Worm (Caenorhabditis elegans) whole organism, early embryonic: Measurements from ENCODE around the gene tam-1.

Experiments
- B0310.2 ChIP-seq: sonication (generic microtip); optimal IDR thresholded peaks from 2 replicates; lab custom pipeline; 2016; ENCODE audit warnings: mild to moderate bottlenecking, missing genetic modification characterization, missing compliant biosample characterization
- F13C5.2 ChIP-seq: sonication (generic microtip); optimal IDR thresholded peaks from 2 replicates; lab custom pipeline; 2017; ENCODE audit warnings: mild to moderate bottlenecking, missing genetic modification characterization, inconsistent platforms, missing compliant biosample characterization
- aly-1 ChIP-seq: sonication (generic microtip); optimal IDR thresholded peaks from 2 replicates; lab custom pipeline; 2016; ENCODE audit warnings: missing genetic modification characterization, missing compliant biosample characterization
- ama-1 ChIP-seq: fragments of 150-350 bp; optimal IDR thresholded peaks from 2 replicates; lab custom pipeline; 2014
- ceh-13 ChIP-seq: fragments of 200-800 bp; sonication (Bioruptor generic); optimal IDR thresholded peaks from 2 replicates; lab custom pipeline; 2018; ENCODE audit warnings: mild to moderate bottlenecking, missing genetic modification characterization, missing compliant biosample characterization
- ceh-36 ChIP-seq: sonication (generic microtip); optimal IDR thresholded peaks from 2 replicates; lab custom pipeline; 2016; ENCODE audit warnings: missing genetic modification characterization, inconsistent platforms, missing compliant biosample characterization
- ets-7 ChIP-seq: sonication (generic microtip); optimal IDR thresholded peaks from 2 replicates; lab custom pipeline; 2016; ENCODE audit warnings: missing genotype, missing genetic modification characterization, missing compliant biosample characterization
- flt-1 ChIP-seq: fragments of 200-800 bp; sonication (Bioruptor generic); IDR thresholded peaks from 2 replicates; pipeline ENCODE4 v1.3.6; 2022; ENCODE audit warnings: missing genetic modification characterization, missing compliant biosample characterization
- hmbx-1 ChIP-seq: sonication (generic microtip); optimal IDR thresholded peaks from 2 replicates; lab custom pipeline; 2016; ENCODE audit warnings: mild to moderate bottlenecking, missing genetic modification characterization, missing compliant biosample characterization
- hmg-4 ChIP-seq: fragments of 200-800 bp; sonication (Bioruptor generic); optimal IDR thresholded peaks from 2 replicates; lab custom pipeline; 2018; ENCODE audit warnings: mild to moderate bottlenecking, missing genetic modification characterization, missing compliant biosample characterization
- hnd-1 ChIP-seq: sonication (generic microtip); optimal IDR thresholded peaks from 2 replicates; lab custom pipeline; 2016; ENCODE audit warnings: missing genetic modification characterization, missing compliant biosample characterization
- pes-1 ChIP-seq: fragments of 200-800 bp; sonication (Bioruptor generic); IDR thresholded peaks from 2 replicates; pipeline ENCODE4 v1.3.6; 2022; ENCODE audit warnings: missing genetic modification reagents, missing genetic modification characterization, missing compliant biosample characterization
- scrt-1 ChIP-seq: fragments of 200-800 bp; sonication (Bioruptor generic); IDR thresholded peaks from 2 replicates; pipeline ENCODE4 v1.3.6; 2022; ENCODE audit warnings: missing genetic modification characterization, missing compliant biosample characterization
- sea-1 ChIP-seq: fragments of 200-800 bp; sonication (Bioruptor generic); conservative IDR thresholded peaks from 2 replicates; pipeline ENCODE4 v1.3.6; 2022; ENCODE audit warnings: missing genetic modification characterization, missing compliant biosample characterization
- tbx-11 ChIP-seq: fragments of 200-800 bp; sonication (Bioruptor generic); IDR thresholded peaks from 2 replicates; pipeline ENCODE4 v1.3.6; 2022; ENCODE audit warnings: missing genetic modification characterization, missing compliant biosample characterization
- tbx-37 ChIP-seq: fragments of 200-800 bp; sonication (Bioruptor generic); conservative IDR thresholded peaks from 2 replicates; pipeline ENCODE4 v1.3.6; 2022; ENCODE audit warnings: missing genetic modification reagents, missing genetic modification characterization, missing compliant biosample characterization
- tra-4 ChIP-seq: sonication (generic microtip); optimal IDR thresholded peaks from 2 replicates; lab custom pipeline; 2017; ENCODE audit warnings: missing genetic modification characterization, missing compliant biosample characterization

The tam-1 gene

DNA sequence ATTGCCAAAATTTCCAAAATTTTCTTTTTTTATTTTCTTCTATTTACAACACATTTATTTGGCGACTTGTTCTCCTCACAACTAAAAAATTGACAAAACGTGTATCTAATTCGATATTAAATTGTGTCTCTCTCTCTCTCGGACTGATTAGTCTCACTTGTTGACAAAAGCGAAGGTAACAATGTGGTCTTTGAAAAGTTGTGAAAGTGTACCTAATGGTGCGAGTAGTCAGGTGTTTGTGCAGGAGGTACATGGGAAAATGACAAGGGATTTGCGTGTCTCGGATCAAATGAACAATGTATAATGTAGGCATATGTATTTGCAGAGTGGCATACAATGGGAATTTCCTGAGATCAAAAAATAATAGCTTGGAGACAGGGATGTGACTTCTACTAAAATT is 6.6 kb upstream of the tam-1 start:
- TF ChIP-seq B0310.2: no peak
- no peak for TF ChIP-seq hmbx-1 (tag; lab: Kevin White, UChicago)
- TF ChIP-seq scrt-1: no peak
- no peak for TF ChIP-seq ama-1 (lab: Kevin White, UChicago)
- no peak for TF ChIP-seq ceh-36 (tag; lab: Kevin White, UChicago)
- TF ChIP-seq tbx-11: no peak
- no peak for TF ChIP-seq sea-1 (GFP tag; lab: Robert Waterston, UW)
- TF ChIP-seq pes-1 (GFP tag; lab: Robert Waterston, UW): no peak
- TF ChIP-seq aly-1: no peak
- TF ChIP-seq ceh-13 (GFP tag; lab: Kevin White, UChicago): no peak
- TF ChIP-seq F13C5.2 (tag; lab: Kevin White, UChicago): no peak
- no peak for TF ChIP-seq ets-7 (tag; lab: Kevin White, UChicago)
- no peak for TF ChIP-seq hnd-1
- TF ChIP-seq tra-4: no peak
- TF ChIP-seq flt-1: no peak
- TF ChIP-seq tbx-37 (GFP tag; lab: Robert Waterston, UW): no peak

DNA sequence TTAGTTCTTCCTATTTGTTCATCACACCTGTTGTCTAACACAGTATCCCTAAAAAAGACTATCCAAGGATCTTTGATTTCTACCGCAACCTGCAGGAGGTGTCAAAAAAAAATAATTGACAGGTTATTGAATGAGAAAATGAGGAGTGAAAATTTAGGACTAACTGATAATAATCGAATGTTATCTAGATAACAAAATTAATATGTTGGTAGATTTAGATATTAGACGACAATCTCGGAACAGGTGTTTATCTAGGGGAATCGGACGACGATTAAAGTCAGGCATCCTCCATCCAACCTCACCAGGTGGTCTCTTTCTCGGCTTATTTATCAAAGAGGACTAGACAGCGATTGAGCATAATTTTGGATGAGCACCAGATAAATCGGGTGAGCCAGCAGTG is 5.9 kb upstream of the tam-1 start:
- TF ChIP-seq hnd-1 (no peak), sea-1 (GFP tag; lab: Robert Waterston, UW) (no peak), ceh-13 (GFP tag; lab: Kevin White, UChicago) (no peak), pes-1 (GFP tag; lab: Robert Waterston, UW) (no peak), F13C5.2 (tag; lab: Kevin White, UChicago) (no peak), aly-1 (no peak), B0310.2 (no peak), hmg-4 (GFP tag; lab: Kevin White, UChicago) (no peak), ama-1 (lab: Kevin White, UChicago) (no peak), ceh-36 (tag; lab: Kevin White, UChicago) (no peak), ets-7 (tag; lab: Kevin White, UChicago) (no peak), flt-1 (no peak), tbx-37 (GFP tag; lab: Robert Waterston, UW) (no peak), tbx-11 (no peak), tra-4 (no peak), hmbx-1 (tag; lab: Kevin White, UChicago) (no peak)

DNA sequence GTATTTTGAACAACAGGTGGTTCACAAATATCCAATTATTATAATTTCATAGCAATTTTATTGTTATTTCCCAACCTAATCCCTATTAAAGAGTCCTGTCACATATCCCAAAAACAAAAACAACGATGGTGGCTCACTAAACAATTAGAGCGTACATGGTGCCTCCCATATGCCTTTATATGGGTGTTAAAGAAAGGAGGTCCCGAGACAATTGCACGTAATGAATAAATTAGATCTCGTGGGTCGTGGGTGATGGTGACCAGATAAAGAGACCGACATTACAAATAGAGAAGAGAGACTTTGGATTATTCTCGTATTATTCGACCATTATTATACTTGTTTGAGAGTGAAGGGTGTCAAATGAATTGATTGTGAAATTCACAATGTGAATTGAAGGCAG is 4.3 kb upstream of the tam-1 start:
- TF ChIP-seq ceh-36 (tag; lab: Kevin White, UChicago) (no peak), pes-1 (GFP tag; lab: Robert Waterston, UW) (0 out of 2 replicates have a peak, but pooled peaks have one; percentile 10)

DNA sequence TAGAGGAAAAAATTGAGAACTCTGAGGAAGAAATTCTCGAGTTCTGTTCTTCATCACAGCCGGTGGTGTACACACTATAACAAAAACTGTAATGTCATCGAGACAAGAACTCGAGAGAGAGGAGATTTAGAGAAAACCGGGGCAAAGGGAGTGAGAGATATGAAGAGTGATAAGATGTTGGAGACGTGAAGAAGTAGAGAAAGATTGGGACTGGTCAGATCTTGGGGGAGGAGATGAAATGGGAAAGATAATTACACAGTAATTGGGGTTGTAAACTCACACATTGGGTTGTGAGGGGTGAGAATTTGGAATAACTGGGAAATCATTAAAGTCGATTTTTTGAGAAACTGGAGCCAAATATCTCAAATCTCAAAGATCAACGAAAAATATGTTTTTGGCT is 2.9 kb upstream of the tam-1 start:
- no peak for TF ChIP-seq pes-1 (GFP tag; lab: Robert Waterston, UW)
- no peak for TF ChIP-seq aly-1
- TF ChIP-seq ceh-36 (tag; lab: Kevin White, UChicago): no peak
- TF ChIP-seq hmbx-1 (tag; lab: Kevin White, UChicago): no peak
- no peak for TF ChIP-seq ets-7 (tag; lab: Kevin White, UChicago)
- TF ChIP-seq scrt-1: no peak
- no peak for TF ChIP-seq sea-1 (GFP tag; lab: Robert Waterston, UW)
- no peak for TF ChIP-seq tra-4
- TF ChIP-seq B0310.2: no peak
- no peak for TF ChIP-seq ceh-13 (GFP tag; lab: Kevin White, UChicago)

DNA sequence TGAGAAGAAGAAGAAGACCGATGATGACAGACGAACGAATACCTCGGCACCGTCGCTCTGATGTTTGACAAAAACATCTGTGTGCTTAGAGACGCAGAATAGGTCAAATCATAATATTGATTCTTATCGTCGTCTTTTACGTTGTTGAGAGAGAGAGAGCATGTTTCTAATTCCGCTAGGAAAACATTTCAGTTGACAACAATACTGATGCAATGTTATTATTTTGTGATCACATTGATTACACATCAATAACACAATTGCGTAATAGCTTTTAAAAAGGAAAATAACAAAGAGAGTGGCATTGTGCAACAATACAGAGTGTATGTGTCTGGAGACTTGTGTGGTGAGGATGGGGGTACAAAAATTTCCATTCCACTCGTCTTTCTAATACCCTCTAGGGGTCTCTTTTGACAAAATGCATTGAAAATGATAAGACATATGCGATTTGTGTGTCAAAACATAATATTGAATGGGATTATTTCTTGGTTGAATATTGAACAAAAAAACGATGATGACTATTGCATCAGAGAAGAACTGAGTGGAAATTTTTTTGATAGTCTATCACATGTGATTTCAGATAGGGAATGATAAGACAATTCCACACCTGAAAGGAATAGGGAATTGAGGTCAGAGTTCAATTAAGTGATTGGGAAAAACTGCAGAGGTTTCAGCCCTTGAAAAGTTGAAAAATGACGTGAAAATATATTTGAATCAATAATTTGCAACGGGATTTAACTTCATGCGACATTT is 1.9 kb upstream of the tam-1 start:
- TF ChIP-seq tra-4: no peak
- no peak for TF ChIP-seq ceh-36 (tag; lab: Kevin White, UChicago)

DNA sequence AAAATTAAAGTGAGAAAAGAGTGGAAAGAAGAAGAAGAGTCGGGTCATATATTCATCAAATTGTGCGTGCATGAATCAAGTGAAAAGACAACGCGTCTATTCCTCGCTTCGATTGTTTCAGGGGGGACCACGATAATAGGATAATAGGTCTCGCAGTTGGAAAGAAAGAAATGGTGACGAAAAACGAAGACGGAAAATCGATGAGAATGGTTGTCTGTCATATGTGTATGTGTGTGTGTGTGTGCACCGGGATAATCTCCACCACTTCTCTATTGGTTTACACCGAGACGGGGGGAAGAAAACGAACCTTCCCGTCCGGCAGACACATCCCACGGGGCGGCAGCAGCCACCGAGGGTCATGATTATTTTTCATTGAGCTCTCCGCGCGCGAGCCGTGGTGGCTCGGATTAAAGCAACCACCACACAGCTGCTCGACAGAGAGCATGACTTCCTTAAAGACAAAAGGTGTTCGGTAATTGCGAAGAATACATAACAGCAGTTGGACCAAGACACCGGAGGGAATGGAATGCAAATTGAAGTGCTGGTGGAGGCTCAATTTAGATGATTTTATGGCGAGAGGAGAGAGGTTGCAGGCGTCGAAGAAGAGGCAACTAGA is 1.2 kb upstream of the tam-1 start:
- TF ChIP-seq tbx-37 (GFP tag; lab: Robert Waterston, UW) (no peak), pes-1 (GFP tag; lab: Robert Waterston, UW) (no peak), B0310.2 (no peak), aly-1 (no peak), ceh-36 (tag; lab: Kevin White, UChicago) (peak; percentile 45), hmg-4 (GFP tag; lab: Kevin White, UChicago) (peak; percentile 52), tbx-11 (no peak), ceh-13 (GFP tag; lab: Kevin White, UChicago) (no peak), tra-4 (no peak), sea-1 (GFP tag; lab: Robert Waterston, UW) (no peak), hmbx-1 (tag; lab: Kevin White, UChicago) (no peak), hnd-1 (no peak), scrt-1 (peak; percentile 78)

DNA sequence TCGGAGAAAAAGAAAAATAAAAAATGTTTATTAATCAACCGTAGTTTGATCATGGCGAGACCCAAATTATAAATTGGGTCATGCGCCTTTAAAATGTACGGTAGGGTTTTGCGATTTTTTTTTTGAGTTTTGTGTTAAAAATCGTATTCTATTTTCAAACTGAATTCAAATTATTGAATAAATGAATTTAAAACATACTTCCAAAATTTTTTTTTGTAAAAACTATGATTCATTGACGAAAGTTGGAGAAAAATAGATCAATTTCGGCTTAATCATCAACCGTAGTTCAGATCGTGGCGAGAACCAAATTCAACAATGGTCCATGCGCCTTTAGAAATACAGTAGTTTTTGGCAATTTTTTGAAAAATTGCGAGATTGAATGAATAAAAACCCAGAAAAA is 704 bp upstream of the tam-1 start:
- TF ChIP-seq tbx-37 (GFP tag; lab: Robert Waterston, UW) (no peak), ceh-13 (GFP tag; lab: Kevin White, UChicago) (no peak), hmg-4 (GFP tag; lab: Kevin White, UChicago) (no peak), B0310.2 (no peak), scrt-1 (no peak), sea-1 (GFP tag; lab: Robert Waterston, UW) (no peak), ceh-36 (tag; lab: Kevin White, UChicago) (no peak), tra-4 (no peak), ets-7 (tag; lab: Kevin White, UChicago) (no peak), pes-1 (GFP tag; lab: Robert Waterston, UW) (no peak), aly-1 (no peak), hnd-1 (no peak), tbx-11 (no peak), F13C5.2 (tag; lab: Kevin White, UChicago) (no peak), hmbx-1 (tag; lab: Kevin White, UChicago) (no peak), ama-1 (lab: Kevin White, UChicago) (no peak), flt-1 (no peak)
